Fruit fly (Drosophila melanogaster): ENCODE results near the gene B-H2.
A peak's percentile ranks its signal among the peaks of the same experiment; 100 is the strongest.

Gene B-H2

DNA sequence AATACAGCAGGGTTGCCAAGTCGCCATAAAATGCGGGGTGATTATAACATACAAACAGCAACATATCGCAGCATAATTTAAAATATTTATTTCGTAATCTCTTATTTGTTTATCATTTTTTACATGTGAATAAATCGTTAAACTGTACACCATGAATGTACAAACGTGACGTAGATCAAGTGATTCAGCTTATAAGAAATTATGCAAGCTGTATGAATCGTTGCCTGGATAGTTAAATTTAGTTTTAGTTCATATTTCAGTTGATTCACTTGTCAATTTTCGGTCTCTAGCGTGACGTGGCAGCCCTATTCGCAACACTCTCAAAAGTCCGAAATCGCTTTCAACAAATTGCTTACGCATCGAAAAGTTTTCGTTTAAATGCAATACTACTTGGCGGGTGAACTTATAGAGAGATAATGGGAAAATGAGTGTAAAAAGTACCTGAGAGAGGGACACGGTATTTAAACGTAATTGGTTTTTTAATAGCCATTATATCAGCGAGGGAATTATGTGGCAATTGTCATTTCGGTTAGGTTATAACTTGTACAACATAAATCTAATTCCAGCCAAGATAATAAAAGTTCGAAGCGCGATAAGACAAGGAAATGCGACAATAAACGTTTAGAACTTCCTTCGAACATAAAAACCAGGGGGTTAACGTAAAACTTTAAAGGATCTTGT, 22.2 kb upstream of the B-H2 start (continued):
- TF ChIP-seq sqz (GFP tag; optimal IDR thresholded peaks at IDR 0.05) (peak; percentile 39), CG4617 (GFP tag; optimal IDR thresholded peaks at IDR 0.05; ENCODE audit: borderline replicate concordance) (no peak), CG14860 (GFP tag; IDR thresholded peaks at IDR 0.05; ENCODE audit: partially characterized antibody) (no peak), CG7372 (GFP tag; IDR thresholded peaks at IDR 0.05) (peak; percentile 56; the same call in 1 of the 2 replicates), hkb (optimal IDR thresholded peaks at IDR 0.05) (no peak), hkb (GFP tag; IDR thresholded peaks at IDR 0.05) (peak; percentile 76), CG30020 (tag; optimal IDR thresholded peaks at IDR 0.05) (peak; percentile 17), ssp (GFP tag; IDR thresholded peaks at IDR 0.05) (no peak), TFAM (GFP tag; optimal IDR thresholded peaks at IDR 0.05) (no peak)

DNA sequence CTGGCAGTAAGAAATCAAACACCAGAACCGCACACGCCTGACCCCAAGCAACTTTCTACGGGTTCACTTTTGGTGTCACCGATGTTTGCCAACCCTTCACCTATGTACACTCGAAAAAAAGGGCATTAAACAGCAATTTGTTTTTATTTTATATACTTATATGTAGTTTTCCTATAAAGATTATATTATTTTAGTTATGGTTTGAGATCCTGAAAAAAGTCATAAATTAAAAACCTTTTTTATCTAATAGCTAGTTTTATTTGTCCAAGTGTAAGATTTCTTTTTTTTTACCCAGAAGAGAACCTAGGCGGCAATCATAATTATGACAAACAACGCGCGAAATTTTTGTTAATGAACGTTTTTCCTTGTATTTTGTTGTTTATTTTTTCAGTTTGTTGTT, 21.0 kb upstream of the B-H2 start:
- TF ChIP-seq CG17385 (GFP tag; optimal IDR thresholded peaks at IDR 0.05) (peak; percentile 25), Xrp1 (GFP tag; IDR thresholded peaks at IDR 0.05) (peak; percentile 74), Mes4 (GFP tag; optimal IDR thresholded peaks at IDR 0.05) (no peak), D19A (tag; optimal IDR thresholded peaks at IDR 0.05) (peak; percentile 51), NC2β (GFP tag; optimal IDR thresholded peaks at IDR 0.05) (no peak), sisA (GFP tag; IDR thresholded peaks at IDR 0.05) (peak; percentile 50), CG9797 (GFP tag; optimal IDR thresholded peaks at IDR 0.05) (no peak), CG14965 (GFP tag; optimal IDR thresholded peaks at IDR 0.05; ENCODE audit: borderline replicate concordance) (no peak), CG9727 (GFP tag; optimal IDR thresholded peaks at IDR 0.05) (peak; percentile 61), Rfx (GFP tag; IDR thresholded peaks at IDR 0.05) (peak; percentile 69), tio (GFP tag; optimal IDR thresholded peaks at IDR 0.05) (peak; percentile 37), Hmr (GFP tag; optimal IDR thresholded peaks at IDR 0.05) (no peak), CG6683 (GFP tag; optimal IDR thresholded peaks at IDR 0.05) (peak; percentile 17), E2f1 (GFP tag; IDR thresholded peaks at IDR 0.05) (peak; percentile 58), CG10979 (tag; optimal IDR thresholded peaks at IDR 0.05) (peak; percentile 52), nerfin-1 (tag; optimal IDR thresholded peaks at IDR 0.05) (peak; percentile 23), fd96Cb (tag; optimal IDR thresholded peaks at IDR 0.05) (peak; percentile 39), D19B (GFP tag; optimal IDR thresholded peaks at IDR 0.05) (no peak), CG10321 (GFP tag; IDR thresholded peaks at IDR 0.05) (0 out of 2 replicates have a peak, but pooled peaks have one; percentile 25), crp (GFP tag; optimal IDR thresholded peaks at IDR 0.05) (no peak), CG12942 (GFP tag; optimal IDR thresholded peaks at IDR 0.05) (no peak), br (optimal IDR thresholded peaks at IDR 0.05) (no peak), pros (GFP tag; optimal IDR thresholded peaks at IDR 0.05) (no peak), Max (GFP tag; optimal IDR thresholded peaks at IDR 0.05) (peak; percentile 19), stwl (tag; optimal IDR thresholded peaks at IDR 0.05) (no peak), Eip74EF (GFP tag; optimal IDR thresholded peaks at IDR 0.05) (peak in 1 of 2 experiments; percentile 17), schlank (tag; optimal IDR thresholded peaks at IDR 0.05) (no peak), ssp (GFP tag; IDR thresholded peaks at IDR 0.05) (peak; percentile 34; the same call in 1 of the 2 replicates), Opbp (GFP tag; IDR thresholded peaks at IDR 0.05; ENCODE audit: partially characterized antibody) (no peak), CG11696 (GFP tag; IDR thresholded peaks at IDR 0.05) (0 out of 2 replicates have a peak, but pooled peaks have one; percentile 24), dysf (GFP tag; IDR thresholded peaks at IDR 0.05) (peak; percentile 71), CG14667 (GFP tag; IDR thresholded peaks at IDR 0.05) (0 out of 2 replicates have a peak, but pooled peaks have one; percentile 8), CG9932 (GFP tag; IDR thresholded peaks at IDR 0.05) (peak; percentile 45), sr (GFP tag; IDR thresholded peaks at IDR 0.05) (no peak), pzg (GFP tag; optimal IDR thresholded peaks at IDR 0.05) (no peak), Meics (GFP tag; optimal IDR thresholded peaks at IDR 0.05) (peak; percentile 55), CG17328 (GFP tag; IDR thresholded peaks at IDR 0.05) (0 out of 2 replicates have a peak, but pooled peaks have one; percentile 57), grau (tag; optimal IDR thresholded peaks at IDR 0.05) (peak; percentile 45), CG2678 (tag; optimal IDR thresholded peaks at IDR 0.05) (peak; percentile 78), CG11504 (tag; optimal IDR thresholded peaks at IDR 0.05) (peak; percentile 79)

All from whole organism, embryonic.